Worm (Caenorhabditis elegans) whole organism, L4 larva: ENCODE data around the gene nhr-36.

ENCODE experiments used
- ZK546.5 ChIP-seq, 2 experiments: sonication (generic microtip); optimal IDR thresholded peaks; 2 replicates each; lab custom pipeline; 2017; ENCODE audit warnings: missing biosample characterization in 2 of 2, missing genetic modification characterization in 2 of 2
- ama-1 ChIP-seq: fragments of 150-350 bp; optimal IDR thresholded peaks from 2 replicates; lab custom pipeline; 2014; ENCODE audit warnings: inconsistent platforms, mixed read lengths
- hlh-30 ChIP-seq: sonication (generic microtip); optimal IDR thresholded peaks from 2 replicates; lab custom pipeline; 2017; ENCODE audit warnings: antibody characterized with exemption, mild to moderate bottlenecking, missing genetic modification characterization, missing compliant biosample characterization; ENCODE audit not compliant: insufficient read depth
- mep-1 ChIP-seq: fragments of 150-350 bp; sonication (generic microtip); optimal IDR thresholded peaks from 3 replicates; lab custom pipeline; 2014; ENCODE audit warnings: missing biosample characterization, missing genetic modification characterization
- nhr-237 ChIP-seq: sonication (generic microtip); optimal IDR thresholded peaks from 2 replicates; lab custom pipeline; 2017; ENCODE audit warnings: missing biosample characterization, missing genetic modification characterization

ce11 chrV:9222819-9223218 lies 38.6 kb downstream of the nhr-36 start:
- TF ChIP-seq mep-1 (tag; lab: Kevin White, UChicago), result no peak
- no peak for TF ChIP-seq ZK546.5 (tag; optimal IDR thresholded peaks at IDR 0.05; lab: Kevin White, UChicago)
- TF ChIP-seq hlh-30 (tag; lab: Kevin White, UChicago), result no peak
- TF ChIP-seq nhr-237 (tag; lab: Kevin White, UChicago), result no peak
- TF ChIP-seq ama-1, result no peak
